Worm (Caenorhabditis elegans): ENCODE results near the gene C03H5.5.

The C03H5.5 gene

DNA sequence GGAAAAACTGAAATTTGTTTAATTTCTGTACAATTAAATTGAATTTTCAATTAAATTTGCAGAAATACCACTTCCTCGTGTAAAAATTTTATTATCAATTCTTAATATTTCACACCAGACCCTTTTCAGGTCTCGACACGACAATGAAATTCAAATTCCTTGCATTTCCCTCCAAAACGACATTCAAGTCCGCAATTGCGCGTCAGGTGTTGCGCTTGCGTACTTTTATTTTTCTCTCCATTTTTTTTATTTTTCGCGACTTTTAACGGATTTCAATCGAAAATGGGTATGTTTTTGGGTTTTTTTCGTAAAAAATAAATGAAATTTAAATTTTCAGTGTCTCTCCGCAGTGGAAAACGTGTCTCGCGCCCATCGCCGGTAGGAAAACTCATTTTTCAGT is 799 bp upstream of the C03H5.5 start, which contains the start of gene C03H5.3:
TSS of gene C03H5.3 (plus strand) at position 132 of the 400 bp plus-strand sequence.
- TF ChIP-seq ceh-91 (GFP tag; IDR thresholded peaks at IDR 0.05) (peak; percentile 33; the same call in 1 of the 2 replicates), ztf-26 (tag; optimal IDR thresholded peaks at IDR 0.05) (no peak), madf-6 (GFP tag; IDR thresholded peaks at IDR 0.05) (peak; percentile 40; the same call in 1 of the 2 replicates), F23B12.7 (tag; optimal IDR thresholded peaks at IDR 0.05; ENCODE audit: insufficient read depth) (peak; percentile 28), ekl-4 (GFP tag; IDR thresholded peaks at IDR 0.05) (no peak), him-1 (tag; optimal IDR thresholded peaks at IDR 0.05) (no peak), ztf-18 (tag; optimal IDR thresholded peaks at IDR 0.05) (peak; percentile 49), madf-10 (tag; optimal IDR thresholded peaks at IDR 0.05) (no peak), pbrm-1 (GFP tag; IDR thresholded peaks at IDR 0.05) (peak; percentile 38; the same call in 1 of the 2 replicates), efl-1 (GFP tag; optimal IDR thresholded peaks at IDR 0.05) (peak; percentile 67), lsl-1 (GFP tag; optimal IDR thresholded peaks at IDR 0.05) (peak; percentile 33), hlh-26 (GFP tag; conservative IDR thresholded peaks at IDR 0.05) (no peak), lin-54 (GFP tag; optimal IDR thresholded peaks at IDR 0.05) (peak; percentile 74), snpc-1.3 (tag; optimal IDR thresholded peaks at IDR 0.05; ENCODE audit: insufficient read depth) (peak; percentile 12), lin-35 (GFP tag; optimal IDR thresholded peaks at IDR 0.05) (peak in 1 of 3 experiments; percentile 74), dox-1 (GFP tag; IDR thresholded peaks at IDR 0.05) (0 out of 2 replicates have a peak, but pooled peaks have one; percentile 14), B0019.2 (GFP tag; conservative IDR thresholded peaks at IDR 0.05) (no peak), mel-28 (tag; optimal IDR thresholded peaks at IDR 0.05; ENCODE audit: borderline replicate concordance) (no peak), D2030.7 (GFP tag; IDR thresholded peaks at IDR 0.05) (0 out of 2 replicates have a peak, but pooled peaks have one; percentile 20), F33H1.4 (GFP tag; IDR thresholded peaks at IDR 0.05) (peak; percentile 45), mcd-1 (GFP tag; IDR thresholded peaks at IDR 0.05) (peak; percentile 50), dpl-1 (GFP tag; optimal IDR thresholded peaks at IDR 0.05) (peak; percentile 64)

ce11 chrII:379935-380334 is 5.2 kb downstream of the C03H5.5 start, which contains the start of gene C03H5.7:
Gene C03H5.7, plus strand, starts transcription at chrII:380235.
- no peak for TF ChIP-seq die-1 (tag; optimal IDR thresholded peaks at IDR 0.05)
- TF ChIP-seq ceh-58 (GFP tag; IDR thresholded peaks at IDR 0.05): no peak
- TF ChIP-seq hlh-12 (tag; optimal IDR thresholded peaks at IDR 0.05): no peak
- no peak for TF ChIP-seq unc-62 (GFP tag; optimal IDR thresholded peaks at IDR 0.05)
- TF ChIP-seq F37B4.10 (GFP tag; IDR thresholded peaks at IDR 0.05): no peak
- no peak for TF ChIP-seq nfyb-1 (GFP tag; IDR thresholded peaks at IDR 0.05)
- TF ChIP-seq bed-1 (GFP tag; IDR thresholded peaks at IDR 0.05): no peak
- no peak for TF ChIP-seq snpc-1.1 (tag; optimal IDR thresholded peaks at IDR 0.05; ENCODE audit: insufficient read depth)
- no peak for TF ChIP-seq hrde-1 (tag; optimal IDR thresholded peaks at IDR 0.05; ENCODE audit: borderline replicate concordance)
- no peak for TF ChIP-seq hsf-1 (GFP tag; IDR thresholded peaks at IDR 0.05)
- TF ChIP-seq attf-3 (GFP tag; conservative IDR thresholded peaks at IDR 0.05): no peak
- TF ChIP-seq mcd-1 (GFP tag; IDR thresholded peaks at IDR 0.05): no peak
- no peak for TF ChIP-seq let-526 (GFP tag; IDR thresholded peaks at IDR 0.05)
- no peak for TF ChIP-seq T07F8.4 (tag; optimal IDR thresholded peaks at IDR 0.05)
- no peak for TF ChIP-seq sdz-38 (tag; optimal IDR thresholded peaks at IDR 0.05)
- no peak for TF ChIP-seq D2030.7 (GFP tag; IDR thresholded peaks at IDR 0.05)
- no peak for TF ChIP-seq nhr-179 (tag; optimal IDR thresholded peaks at IDR 0.05)
- no peak for TF ChIP-seq K12H6.12 (tag; optimal IDR thresholded peaks at IDR 0.05)
- TF ChIP-seq rpc-1 (optimal IDR thresholded peaks at IDR 0.05): no peak
- no peak for TF ChIP-seq rpc-1 (tag; optimal IDR thresholded peaks at IDR 0.05)

Data from whole organism, young adult.